Worm (Caenorhabditis elegans) whole organism, early embryonic: ENCODE data around the gene F29B9.8.

Source experiments
- F13C5.2 ChIP-seq: sonication (generic microtip); optimal IDR thresholded peaks from 2 replicates; lab custom pipeline; 2017; ENCODE audit warnings: mild to moderate bottlenecking, missing genetic modification characterization, inconsistent platforms, missing compliant biosample characterization
- aly-1 ChIP-seq: sonication (generic microtip); optimal IDR thresholded peaks from 2 replicates; lab custom pipeline; 2016; ENCODE audit warnings: missing genetic modification characterization, missing compliant biosample characterization
- ama-1 ChIP-seq: fragments of 150-350 bp; optimal IDR thresholded peaks from 2 replicates; lab custom pipeline; 2014
- ceh-36 ChIP-seq: sonication (generic microtip); optimal IDR thresholded peaks from 2 replicates; lab custom pipeline; 2016; ENCODE audit warnings: missing genetic modification characterization, inconsistent platforms, missing compliant biosample characterization
- ets-7 ChIP-seq: sonication (generic microtip); optimal IDR thresholded peaks from 2 replicates; lab custom pipeline; 2016; ENCODE audit warnings: missing genotype, missing genetic modification characterization, missing compliant biosample characterization
- hmg-4 ChIP-seq: fragments of 200-800 bp; sonication (Bioruptor generic); optimal IDR thresholded peaks from 2 replicates; lab custom pipeline; 2018; ENCODE audit warnings: mild to moderate bottlenecking, missing genetic modification characterization, missing compliant biosample characterization
- pes-1 ChIP-seq: fragments of 200-800 bp; sonication (Bioruptor generic); IDR thresholded peaks from 2 replicates; pipeline ENCODE4 v1.3.6; 2022; ENCODE audit warnings: missing genetic modification reagents, missing genetic modification characterization, missing compliant biosample characterization
- tbx-11 ChIP-seq: fragments of 200-800 bp; sonication (Bioruptor generic); IDR thresholded peaks from 2 replicates; pipeline ENCODE4 v1.3.6; 2022; ENCODE audit warnings: missing genetic modification characterization, missing compliant biosample characterization
- tbx-37 ChIP-seq: fragments of 200-800 bp; sonication (Bioruptor generic); conservative IDR thresholded peaks from 2 replicates; pipeline ENCODE4 v1.3.6; 2022; ENCODE audit warnings: missing genetic modification reagents, missing genetic modification characterization, missing compliant biosample characterization
- tra-4 ChIP-seq: sonication (generic microtip); optimal IDR thresholded peaks from 2 replicates; lab custom pipeline; 2017; ENCODE audit warnings: missing genetic modification characterization, missing compliant biosample characterization

DNA sequence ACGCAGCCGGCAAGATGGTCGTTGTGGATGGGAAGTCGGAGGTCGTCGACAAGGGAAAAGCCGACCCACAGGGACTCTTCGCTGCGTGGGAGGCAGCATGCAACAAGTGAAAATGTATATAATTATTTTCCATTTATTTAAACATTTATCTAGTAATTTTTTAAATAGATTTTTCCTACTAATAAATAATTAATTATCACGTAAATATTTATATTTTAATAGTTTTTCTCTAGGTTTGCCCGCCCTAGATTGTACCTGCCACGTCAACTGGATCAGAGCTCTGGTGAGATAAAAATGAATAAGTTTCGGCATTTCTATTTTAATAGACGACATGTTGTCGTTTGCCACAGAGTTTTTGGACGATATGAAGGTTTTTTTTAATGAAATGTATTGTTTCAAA is 5.5 kb downstream of the F29B9.8 start, which contains the start of gene psr-1:
- no peak for TF ChIP-seq ets-7 (tag; lab: Kevin White, UChicago)
- no peak for TF ChIP-seq ama-1 (lab: Kevin White, UChicago)
- no peak for TF ChIP-seq F13C5.2
- no peak for TF ChIP-seq tbx-11 (GFP tag; lab: Robert Waterston, UW)
- TF ChIP-seq tra-4: no peak
- no peak for TF ChIP-seq pes-1 (GFP tag; lab: Robert Waterston, UW)
- TF ChIP-seq tbx-37 (GFP tag; lab: Robert Waterston, UW): no peak
- TF ChIP-seq ceh-36 (tag; lab: Kevin White, UChicago): no peak
- TF ChIP-seq aly-1 (tag; lab: Kevin White, UChicago): no peak
- TF ChIP-seq hmg-4: no peak
